Worm (Caenorhabditis elegans): ENCODE results near the gene ZK930.2.

DNA sequence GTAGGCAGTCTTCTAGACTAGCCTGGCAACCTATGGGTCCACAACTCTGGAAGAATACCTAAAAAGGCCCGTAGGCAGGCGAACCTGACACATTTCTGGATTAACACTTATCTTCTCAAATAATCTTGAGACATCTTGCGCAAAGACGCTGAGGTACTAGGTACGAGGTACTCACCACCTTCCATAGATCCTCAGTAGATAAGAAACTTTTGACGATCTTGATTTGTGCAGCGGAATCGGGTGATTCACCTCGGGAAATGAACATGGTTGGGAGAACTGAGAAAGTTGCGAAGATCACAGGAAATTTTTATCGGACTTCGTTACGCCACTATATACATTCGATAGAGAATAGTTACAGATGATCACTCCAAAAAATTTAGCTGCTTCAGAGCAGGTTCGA, 5.1 kb downstream of the ZK930.2 start:
- no peak for TF ChIP-seq lin-15B (tag; optimal IDR thresholded peaks at IDR 0.05)
- no peak for TF ChIP-seq aly-2 (tag; optimal IDR thresholded peaks at IDR 0.05)
- no peak for TF ChIP-seq tbx-2 (tag; optimal IDR thresholded peaks at IDR 0.05)
- no peak for TF ChIP-seq elt-2 (tag; optimal IDR thresholded peaks at IDR 0.05)
- TF ChIP-seq C16A3.4 (tag; optimal IDR thresholded peaks at IDR 0.05) = no peak
- no peak for TF ChIP-seq blmp-1 (tag; optimal IDR thresholded peaks at IDR 0.05)
- no peak for TF ChIP-seq jun-1 (tag; optimal IDR thresholded peaks at IDR 0.05)

All from whole organism, L1 larva.